Worm (Caenorhabditis elegans) whole organism, L4/young adult: ENCODE data around the gene R08E3.3.

Experiments
- dao-5 ChIP-seq: sonication (generic microtip); optimal IDR thresholded peaks from 2 replicates; lab custom pipeline; 2016; ENCODE audit warnings: missing genotype, missing genetic modification characterization, moderate library complexity, missing compliant biosample characterization
- him-1 ChIP-seq: sonication (generic microtip); optimal IDR thresholded peaks from 2 replicates; lab custom pipeline; 2016; ENCODE audit warnings: missing genotype, missing genetic modification reagents, missing genetic modification characterization, missing compliant biosample characterization

DNA sequence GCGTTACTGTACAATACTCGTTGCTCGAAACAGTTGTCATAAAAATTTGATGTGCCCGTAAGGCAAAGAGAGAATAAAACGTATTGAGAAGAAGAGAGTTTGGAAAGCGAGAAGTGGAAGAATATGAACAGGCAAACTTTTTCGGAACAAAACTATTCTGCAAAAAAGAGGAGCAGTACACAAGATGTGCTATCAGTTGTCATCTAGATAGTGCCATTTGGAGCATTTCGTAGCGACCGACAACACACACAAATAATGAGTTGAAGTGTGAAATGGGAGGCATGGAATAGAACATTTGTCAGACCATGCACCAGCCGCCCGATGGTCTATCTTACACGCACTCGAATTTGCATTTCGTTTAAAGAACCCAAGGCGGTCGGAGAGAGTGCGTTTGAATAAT lies 43.7 kb downstream of the R08E3.3 start:
- TF ChIP-seq him-1 (tag; lab: Kevin White, UChicago) (no peak), dao-5 (tag; lab: Kevin White, UChicago) (no peak)
